Worm (Caenorhabditis elegans): ENCODE measurements around the gene F44A2.7.

The F44A2.7 gene

DNA sequence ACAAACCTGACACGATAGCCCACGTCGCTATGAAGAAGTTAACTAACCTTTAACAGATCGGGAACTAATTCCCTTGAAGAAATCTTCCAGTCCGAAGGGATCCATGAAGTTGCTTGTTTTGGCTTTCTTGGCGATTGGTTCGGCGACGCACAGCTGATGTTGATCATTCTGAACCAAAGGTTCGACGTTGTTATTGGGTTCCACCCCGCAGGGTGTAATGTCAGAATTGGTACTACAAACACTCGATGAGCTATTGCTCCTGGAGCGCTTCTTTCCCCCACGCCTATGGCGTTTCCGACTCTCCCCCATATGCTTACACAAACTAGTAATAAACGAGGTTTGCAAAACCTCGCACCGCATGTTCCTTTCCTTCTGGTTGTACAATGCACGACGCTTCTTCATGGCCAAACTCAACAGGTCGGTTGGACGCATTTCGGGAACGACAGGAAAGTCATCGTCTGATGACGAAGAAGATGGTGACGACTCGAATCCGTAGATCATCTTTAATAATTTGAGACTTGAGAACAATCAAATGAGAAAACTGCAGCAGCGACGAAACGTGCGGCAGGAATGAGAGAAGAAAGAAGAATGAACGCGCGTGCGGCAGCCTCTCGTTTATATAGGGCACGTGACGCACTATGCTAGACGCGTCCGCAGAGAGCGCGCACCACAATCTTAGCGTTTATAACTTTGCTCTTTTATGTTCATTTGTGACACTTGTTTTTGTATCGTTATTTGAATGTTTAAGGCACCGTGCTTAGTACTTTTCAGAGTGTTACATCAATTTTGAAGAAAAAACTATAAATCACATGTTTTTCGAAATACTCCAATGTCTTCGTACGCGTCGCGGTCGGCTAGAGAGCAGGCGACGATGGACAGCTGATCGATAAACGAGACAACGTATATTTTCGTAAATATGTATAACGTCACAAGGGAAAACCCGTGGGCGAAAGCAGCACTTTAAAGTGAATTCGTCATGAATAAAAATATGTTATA lies 22.6 kb downstream of the F44A2.7 start, which contains the start of gene tos-1:
Gene tos-1 (minus strand): TSS at position 575 of the 996 bp plus-strand sequence.
- TF ChIP-seq bed-3 (GFP tag; optimal IDR thresholded peaks at IDR 0.05) (peak; percentile 77), pha-4 (tag; optimal IDR thresholded peaks at IDR 0.05) (peak; percentile 90), zip-8 (tag; optimal IDR thresholded peaks at IDR 0.05) (no peak), lsy-2 (tag; optimal IDR thresholded peaks at IDR 0.05) (peak; percentile 89), lin-32 (GFP tag; optimal IDR thresholded peaks at IDR 0.05) (peak; percentile 51), flh-1 (GFP tag; optimal IDR thresholded peaks at IDR 0.05) (peak; percentile 27), nhr-2 (tag; optimal IDR thresholded peaks at IDR 0.05) (peak; percentile 52), ceh-39 (tag; optimal IDR thresholded peaks at IDR 0.05) (peak; percentile 100), elt-1 (tag; optimal IDR thresholded peaks at IDR 0.05; ENCODE audit: borderline replicate concordance, insufficient read depth) (peak; percentile 52), unc-120 (tag; optimal IDR thresholded peaks at IDR 0.05; ENCODE audit: poor library complexity, severe bottlenecking) (peak; percentile 86), ceh-43 (GFP tag; optimal IDR thresholded peaks at IDR 0.05) (peak; percentile 92), blmp-1 (tag; optimal IDR thresholded peaks at IDR 0.05) (no peak), nhr-28 (tag; optimal IDR thresholded peaks at IDR 0.05) (peak; percentile 81), tbx-8 (GFP tag; optimal IDR thresholded peaks at IDR 0.05) (peak; percentile 45), unc-39 (tag; optimal IDR thresholded peaks at IDR 0.05) (peak; percentile 93), nhr-237 (tag; optimal IDR thresholded peaks at IDR 0.05) (peak; percentile 98), unc-62 (GFP tag; optimal IDR thresholded peaks at IDR 0.05) (peak; percentile 94), nhr-12 (tag; optimal IDR thresholded peaks at IDR 0.05) (peak; percentile 93), hlh-1 (tag; optimal IDR thresholded peaks at IDR 0.05) (peak; percentile 57), ceh-83 (GFP tag; optimal IDR thresholded peaks at IDR 0.05) (peak; percentile 82), drap-1 (GFP tag; optimal IDR thresholded peaks at IDR 0.05) (peak; percentile 93), cnd-1 (tag; optimal IDR thresholded peaks at IDR 0.05) (peak; percentile 92), sptf-1 (tag; optimal IDR thresholded peaks at IDR 0.05) (peak; percentile 97), mep-1 (tag; optimal IDR thresholded peaks at IDR 0.05) (peak; percentile 99), mab-5 (tag; optimal IDR thresholded peaks at IDR 0.05) (peak; percentile 63), ham-2 (GFP tag; optimal IDR thresholded peaks at IDR 0.05) (peak; percentile 96), M03D4.4 (tag; optimal IDR thresholded peaks at IDR 0.05) (peak; percentile 93), snpc-4 (tag; optimal IDR thresholded peaks at IDR 0.05) (no peak), elt-3 (tag; optimal IDR thresholded peaks at IDR 0.05) (peak; percentile 74), nhr-76 (tag; optimal IDR thresholded peaks at IDR 0.05) (no peak), lin-13 (tag; optimal IDR thresholded peaks at IDR 0.05) (peak; percentile 98), mls-2 (tag; optimal IDR thresholded peaks at IDR 0.05) (peak; percentile 96), sem-2 (GFP tag; optimal IDR thresholded peaks at IDR 0.05) (peak; percentile 69), ces-1 (GFP tag; optimal IDR thresholded peaks at IDR 0.05) (peak; percentile 92), ztf-11 (tag; optimal IDR thresholded peaks at IDR 0.05) (peak; percentile 96)

DNA sequence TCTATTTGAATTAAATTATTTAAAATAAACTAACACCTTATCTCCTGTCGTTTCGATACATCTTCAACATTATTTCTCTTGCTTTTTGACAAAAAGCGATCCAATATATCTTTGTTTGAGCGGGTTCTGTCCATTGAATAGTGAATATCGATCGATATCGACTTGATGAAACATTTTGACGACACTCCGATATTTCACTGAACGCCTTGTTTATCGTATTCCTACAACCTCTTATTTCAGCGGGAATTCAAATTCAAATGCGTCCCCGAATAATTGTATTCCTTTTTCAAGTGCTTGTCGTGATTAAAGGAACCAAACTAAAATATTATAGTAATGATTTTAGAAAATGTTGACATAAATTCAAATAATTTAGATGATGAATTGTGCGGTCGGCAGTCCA lies 25.5 kb downstream of the F44A2.7 start, which contains the start of the genes K07B1.7 and try-5:
Gene K07B1.7 (minus strand): TSS at position 159 of the 400 bp plus-strand sequence.
Gene try-5 (plus strand): TSS at position 241 of the 400 bp plus-strand sequence.
- TF ChIP-seq cnd-1 (tag; optimal IDR thresholded peaks at IDR 0.05) (no peak), ceh-39 (tag; optimal IDR thresholded peaks at IDR 0.05) (peak; percentile 91), tbx-8 (GFP tag; optimal IDR thresholded peaks at IDR 0.05) (no peak), lin-13 (tag; optimal IDR thresholded peaks at IDR 0.05) (peak; percentile 2), mep-1 (tag; optimal IDR thresholded peaks at IDR 0.05) (peak; percentile 65), blmp-1 (tag; optimal IDR thresholded peaks at IDR 0.05) (no peak), sptf-1 (tag; optimal IDR thresholded peaks at IDR 0.05) (no peak), lin-32 (GFP tag; optimal IDR thresholded peaks at IDR 0.05) (no peak), hlh-1 (tag; optimal IDR thresholded peaks at IDR 0.05) (no peak), nhr-237 (tag; optimal IDR thresholded peaks at IDR 0.05) (peak; percentile 48), lsy-2 (tag; optimal IDR thresholded peaks at IDR 0.05) (peak; percentile 75), ces-1 (GFP tag; optimal IDR thresholded peaks at IDR 0.05) (peak; percentile 83), pha-4 (tag; optimal IDR thresholded peaks at IDR 0.05) (peak; percentile 45)

Measured in whole organism, mixed stage, embryonic.